Worm (Caenorhabditis elegans) whole organism, L4 larva: Measurements from ENCODE around the gene F13H6.5.

ENCODE experiments used
- F37D6.2 ChIP-seq: sonication (generic microtip); optimal IDR thresholded peaks from 2 replicates; lab custom pipeline; 2016; ENCODE audit warnings: mild to moderate bottlenecking, missing genetic modification characterization, missing compliant biosample characterization
- F44E2.7 ChIP-seq: fragments of 200-800 bp; sonication (Bioruptor generic); IDR thresholded peaks from 2 replicates; pipeline ENCODE4 v2.1.2; 2022; ENCODE audit warnings: missing genetic modification characterization, missing compliant biosample characterization
- F49E8.2 ChIP-seq: sonication (generic microtip); optimal IDR thresholded peaks from 2 replicates; lab custom pipeline; 2016; ENCODE audit warnings: missing compliant biosample characterization, mild to moderate bottlenecking, missing genetic modification characterization, borderline replicate concordance
- T26A8.4 ChIP-seq: fragments of 200-800 bp; sonication (Bioruptor generic); IDR thresholded peaks from 2 replicates; pipeline ENCODE4 v1.3.6; 2022; ENCODE audit warnings: missing genetic modification characterization, missing compliant biosample characterization
- Y48G9A.11 ChIP-seq: fragments of 200-800 bp; sonication (Bioruptor generic); IDR thresholded peaks from 2 replicates; pipeline ENCODE4 v1.3.6; 2022; ENCODE audit warnings: missing genetic modification reagents, missing genetic modification characterization, missing compliant biosample characterization
- Y75B8A.6 ChIP-seq: fragments of 200-800 bp; sonication (Bioruptor generic); IDR thresholded peaks from 2 replicates; pipeline ENCODE4 v1.3.6; 2022; ENCODE audit warnings: missing genetic modification reagents, missing genetic modification characterization, missing compliant biosample characterization
- ZK546.5 ChIP-seq, 2 experiments: sonication (generic microtip); optimal IDR thresholded peaks; 2 replicates each; lab custom pipeline; 2017; ENCODE audit warnings: missing biosample characterization in 2 of 2, missing genetic modification characterization in 2 of 2
- ama-1 ChIP-seq: fragments of 150-350 bp; optimal IDR thresholded peaks from 2 replicates; lab custom pipeline; 2014; ENCODE audit warnings: inconsistent platforms, mixed read lengths
- ceh-44 ChIP-seq: fragments of 200-800 bp; sonication (Bioruptor generic); IDR thresholded peaks from 2 replicates; pipeline ENCODE4 v1.3.6; 2022; ENCODE audit warnings: missing genetic modification reagents, missing genetic modification characterization, missing compliant biosample characterization
- cey-2 ChIP-seq: sonication (generic microtip); optimal IDR thresholded peaks from 3 replicates; lab custom pipeline; 2017; ENCODE audit warnings: missing genetic modification characterization, mild to moderate bottlenecking, missing compliant biosample characterization, antibody characterized with exemption, borderline replicate concordance; ENCODE audit not compliant: insufficient read depth
- daf-16 ChIP-seq, 3 experiments: sonication (generic microtip); optimal IDR thresholded peaks; 2 replicates each; lab custom pipeline; 2016 to 2017; ENCODE audit warnings: missing genetic modification characterization in 3 of 3, missing genetic modification reagents in 3 of 3, mild to moderate bottlenecking in 2 of 3, missing compliant biosample characterization in 2 of 3, missing biosample characterization in 1 of 3, moderate library complexity in 1 of 3
- dpl-1 ChIP-seq: fragments of 150-350 bp; optimal IDR thresholded peaks from 2 replicates; lab custom pipeline; 2014; ENCODE audit warnings: missing biosample characterization, missing genetic modification reagents, missing genetic modification characterization
- dve-1 ChIP-seq: sonication (generic microtip); optimal IDR thresholded peaks from 2 replicates; lab custom pipeline; 2017; ENCODE audit warnings: antibody characterized with exemption, mild to moderate bottlenecking, missing genetic modification characterization, missing compliant biosample characterization; ENCODE audit not compliant: insufficient read depth
- egl-27 ChIP-seq: sonication (generic microtip); optimal IDR thresholded peaks from 3 replicates; lab custom pipeline; 2017; ENCODE audit warnings: missing biosample characterization, missing genetic modification reagents, missing genetic modification characterization
- gei-8 ChIP-seq: fragments of 200-800 bp; sonication (Bioruptor generic); optimal IDR thresholded peaks from 2 replicates; lab custom pipeline; 2018; ENCODE audit warnings: mild to moderate bottlenecking, missing genetic modification characterization, missing compliant biosample characterization
- hlh-11 ChIP-seq: fragments of 200-800 bp; sonication (Bioruptor generic); optimal IDR thresholded peaks from 2 replicates; lab custom pipeline; 2018; ENCODE audit warnings: mild to moderate bottlenecking, missing genetic modification characterization, missing compliant biosample characterization
- jun-1 ChIP-seq: fragments of 150-350 bp; optimal IDR thresholded peaks from 2 replicates; lab custom pipeline; 2014; ENCODE audit warnings: missing biosample characterization, missing genetic modification reagents, missing genetic modification characterization
- lin-1 ChIP-seq: fragments of 200-800 bp; sonication (Bioruptor generic); IDR thresholded peaks from 2 replicates; pipeline ENCODE4 v1.3.6; 2022; ENCODE audit warnings: missing genetic modification reagents, missing genetic modification characterization, missing compliant biosample characterization
- lin-29 ChIP-seq: fragments of 200-800 bp; sonication (Bioruptor generic); IDR thresholded peaks from 2 replicates; pipeline ENCODE4 v1.3.6; 2022; ENCODE audit warnings: missing genetic modification reagents, missing genetic modification characterization, missing compliant biosample characterization
- lin-38 ChIP-seq: fragments of 200-800 bp; sonication (Bioruptor generic); IDR thresholded peaks from 2 replicates; pipeline ENCODE4 v1.3.6; 2022; ENCODE audit warnings: missing genetic modification reagents, missing genetic modification characterization, missing compliant biosample characterization
- lir-3 ChIP-seq: sonication (generic microtip); optimal IDR thresholded peaks from 2 replicates; lab custom pipeline; 2016; ENCODE audit warnings: mild to moderate bottlenecking, missing genetic modification characterization, missing compliant biosample characterization
- madf-5 ChIP-seq, 2 experiments: fragments of 200-800 bp; sonication (Bioruptor generic); IDR thresholded peaks; 2 replicates each; pipeline ENCODE4 v1.3.6; 2022; ENCODE audit warnings: missing compliant biosample characterization in 2 of 2, missing genetic modification characterization in 2 of 2
- madf-9 ChIP-seq: fragments of 200-800 bp; sonication (Bioruptor generic); conservative IDR thresholded peaks from 2 replicates; pipeline ENCODE4 v1.3.6; 2022; ENCODE audit warnings: missing genetic modification reagents, missing genetic modification characterization, missing compliant biosample characterization
- mdt-29 ChIP-seq: fragments of 200-800 bp; sonication (Bioruptor generic); IDR thresholded peaks from 2 replicates; pipeline ENCODE4 v1.3.6; 2022; ENCODE audit warnings: missing genetic modification reagents, missing genetic modification characterization, missing compliant biosample characterization
- nhr-10 ChIP-seq: fragments of 150-350 bp; optimal IDR thresholded peaks from 2 replicates; lab custom pipeline; 2014; ENCODE audit warnings: missing biosample characterization, missing genetic modification characterization
- nhr-102 ChIP-seq: sonication (generic microtip); optimal IDR thresholded peaks from 2 replicates; lab custom pipeline; 2016; ENCODE audit warnings: mild to moderate bottlenecking, missing genetic modification characterization, moderate library complexity, missing compliant biosample characterization
- nhr-28 ChIP-seq: fragments of 150-350 bp; optimal IDR thresholded peaks from 2 replicates; lab custom pipeline; 2014; ENCODE audit warnings: missing biosample characterization, missing genetic modification characterization
- nhr-48 ChIP-seq: sonication (generic microtip); optimal IDR thresholded peaks from 2 replicates; lab custom pipeline; 2016; ENCODE audit warnings: mild to moderate bottlenecking, missing genetic modification characterization, missing compliant biosample characterization
- nhr-6 ChIP-seq: fragments of 150-350 bp; optimal IDR thresholded peaks from 2 replicates; lab custom pipeline; 2014; ENCODE audit warnings: missing biosample characterization, missing genetic modification characterization
- pha-4 ChIP-seq, 2 experiments: fragments of 150-350 bp in 1 of 2; fragments of 200-800 bp in 1 of 2; sonication (Bioruptor generic) in 1 of 2; IDR thresholded peaks in 1 of 2; optimal IDR thresholded peaks in 1 of 2; 2 replicates each; pipeline versions ENCODE4 v1.3.6 to Lab custom; 2014 to 2022; ENCODE audit warnings: missing genetic modification characterization in 2 of 2, missing genetic modification reagents in 2 of 2, missing biosample characterization in 1 of 2, missing compliant biosample characterization in 1 of 2
- php-3 ChIP-seq: fragments of 200-800 bp; sonication (Bioruptor generic); IDR thresholded peaks from 2 replicates; pipeline ENCODE4 v1.3.6; 2022; ENCODE audit warnings: missing genetic modification reagents, missing genetic modification characterization, missing compliant biosample characterization
- pqm-1 ChIP-seq: sonication (generic microtip); optimal IDR thresholded peaks from 2 replicates; lab custom pipeline; 2017; ENCODE audit warnings: missing biosample characterization, missing genetic modification characterization
- skn-1 ChIP-seq: fragments of 150-350 bp; optimal IDR thresholded peaks from 2 replicates; lab custom pipeline; 2014; ENCODE audit warnings: missing biosample characterization, missing genetic modification characterization
- snpc-4 ChIP-seq: fragments of 150-350 bp; optimal IDR thresholded peaks from 2 replicates; lab custom pipeline; 2014; ENCODE audit warnings: missing biosample characterization, missing genetic modification characterization
- spr-1 ChIP-seq: sonication (generic microtip); optimal IDR thresholded peaks from 2 replicates; lab custom pipeline; 2016; ENCODE audit warnings: mild to moderate bottlenecking, missing genetic modification characterization, missing compliant biosample characterization
- tra-1 ChIP-seq: fragments of 200-800 bp; sonication (Bioruptor generic); IDR thresholded peaks from 2 replicates; pipeline ENCODE4 v1.3.6; 2022; ENCODE audit warnings: missing genetic modification reagents, missing genetic modification characterization, missing compliant biosample characterization

F13H6.5 gene

DNA sequence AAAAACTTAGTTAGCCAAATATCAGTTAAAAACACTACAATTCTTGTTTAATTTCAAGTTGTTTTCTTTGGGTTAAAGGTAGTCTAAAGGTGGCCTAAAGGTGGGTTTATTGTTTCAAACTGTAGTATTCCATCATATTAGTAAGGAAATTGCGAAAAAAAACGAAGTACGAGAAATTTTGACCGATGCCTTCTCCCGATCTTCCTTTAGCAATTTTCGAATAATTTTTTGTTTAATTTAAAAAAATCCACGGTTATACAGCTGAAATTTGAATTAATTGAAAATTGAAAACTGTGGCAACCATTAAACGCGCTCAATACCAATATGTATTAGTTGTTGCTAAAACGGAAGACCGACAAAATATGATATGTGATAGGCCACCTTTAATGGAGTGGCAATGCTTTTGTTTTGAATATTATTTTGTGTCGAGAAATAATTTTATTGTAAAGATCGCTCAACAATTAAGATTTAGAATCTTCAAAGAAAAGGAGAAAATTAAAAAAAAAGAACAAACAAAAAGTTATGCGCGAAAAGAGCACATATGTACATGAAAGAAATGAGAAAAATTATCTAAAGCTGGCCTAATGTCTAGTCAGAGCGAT is 26.3 kb upstream of the F13H6.5 start (continued):
- TF ChIP-seq ZK546.5 (tag; optimal IDR thresholded peaks at IDR 0.05; lab: Kevin White, UChicago) (no peak), lir-3 (no peak), egl-27 (tag; lab: Kevin White, UChicago) (no peak), lin-29 (GFP tag; lab: Robert Waterston, UW) (no peak), cey-2 (tag; lab: Kevin White, UChicago) (no peak), F44E2.7 (GFP tag; lab: Robert Waterston, UW) (no peak), ama-1 (lab: Kevin White, UChicago) (no peak), lin-38 (GFP tag; lab: Robert Waterston, UW) (peak; percentile 42), skn-1 (no peak), Y48G9A.11 (GFP tag; lab: Robert Waterston, UW) (no peak), nhr-10 (peak; percentile 55), F37D6.2 (tag; lab: Kevin White, UChicago) (no peak), nhr-6 (tag; lab: Kevin White, UChicago) (no peak), jun-1 (tag; lab: Kevin White, UChicago) (no peak), mdt-29 (GFP tag; lab: Robert Waterston, UW) (no peak), Y75B8A.6 (GFP tag; lab: Robert Waterston, UW) (peak; percentile 77), dve-1 (peak; percentile 59), madf-9 (GFP tag; lab: Robert Waterston, UW) (no peak), ceh-44 (GFP tag; lab: Robert Waterston, UW) (no peak), F49E8.2 (tag; lab: Kevin White, UChicago) (no peak), lin-1 (GFP tag; lab: Robert Waterston, UW) (0 out of 2 replicates have a peak, but pooled peaks have one; percentile 16), tra-1 (GFP tag; lab: Robert Waterston, UW) (peak; percentile 12; the same call in 1 of the 2 replicates), spr-1 (tag; lab: Kevin White, UChicago) (no peak), madf-5 (GFP tag; IDR thresholded peaks at IDR 0.05; lab: Robert Waterston, UW) (no peak), pqm-1 (tag; lab: Kevin White, UChicago) (peak; percentile 14), pha-4 (GFP tag; IDR thresholded peaks at IDR 0.05; lab: Robert Waterston, UW) (0 out of 2 replicates have a peak, but pooled peaks have one; percentile 20), pha-4 (tag; optimal IDR thresholded peaks at IDR 0.05; lab: Kevin White, UChicago) (no peak)

DNA sequence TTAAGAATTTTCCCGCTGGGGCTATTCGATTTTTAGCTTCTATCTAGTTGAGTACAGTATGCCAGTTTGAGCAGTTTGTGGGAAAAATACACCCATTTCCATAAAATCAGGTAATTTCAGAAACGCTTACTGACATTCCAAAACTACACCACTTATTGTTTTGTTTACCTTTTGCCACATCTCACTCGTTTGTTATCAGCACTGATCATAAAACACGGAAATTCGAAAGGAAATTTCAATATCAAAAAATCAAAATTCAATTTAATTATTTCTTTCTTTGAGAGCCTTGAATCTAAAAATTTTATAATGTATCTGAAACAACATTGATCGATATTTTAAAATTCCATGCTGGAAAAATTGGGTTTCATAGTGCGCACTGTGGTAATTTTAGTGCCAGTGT is 25.8 kb upstream of the F13H6.5 start:
- TF ChIP-seq daf-16 (GFP tag; optimal IDR thresholded peaks at IDR 0.05; lab: Kevin White, UChicago): no peak
- peak; percentile 90 for TF ChIP-seq daf-16 (tag; optimal IDR thresholded peaks at IDR 0.05; lab: Kevin White, UChicago)
- peak; percentile 62; the same call in 1 of the 2 replicates for TF ChIP-seq T26A8.4 (GFP tag; lab: Robert Waterston, UW)
- TF ChIP-seq dve-1: peak; percentile 41
- TF ChIP-seq php-3 (GFP tag; lab: Robert Waterston, UW): 0 out of 2 replicates have a peak, but pooled peaks have one; percentile 8
- no peak for TF ChIP-seq snpc-4
- TF ChIP-seq nhr-102: no peak
- TF ChIP-seq hlh-11 (tag; lab: Kevin White, UChicago): peak; percentile 1
- peak; percentile 51 for TF ChIP-seq pqm-1 (tag; lab: Kevin White, UChicago)
- TF ChIP-seq nhr-28 (tag; lab: Kevin White, UChicago): peak; percentile 45

ce11 chrV:6399831-6400230 is 25.1 kb upstream of the F13H6.5 start, which contains the start of gene gfi-1:
Gene gfi-1 (minus strand): TSS chrV:6399931.
- no peak for TF ChIP-seq Y75B8A.6 (GFP tag; lab: Robert Waterston, UW)
- no peak for TF ChIP-seq dpl-1
- TF ChIP-seq nhr-48 (tag; lab: Kevin White, UChicago): no peak
- no peak for TF ChIP-seq gei-8 (GFP tag; lab: Kevin White, UChicago)
